Worm (Caenorhabditis elegans) whole organism, young adult: ENCODE data around the gene Y39B6A.1.

Experiments used
- B0336.3 ChIP-seq: fragments of 200-800 bp; sonication (Bioruptor generic); IDR thresholded peaks from 2 replicates; pipeline ENCODE4 v1.3.6; 2022; ENCODE audit warnings: missing genetic modification characterization, missing compliant biosample characterization
- F49E8.2 ChIP-seq: sonication (generic microtip); optimal IDR thresholded peaks from 3 replicates; lab custom pipeline; 2017; ENCODE audit warnings: missing genetic modification characterization, mild to moderate bottlenecking, missing compliant biosample characterization, antibody characterized with exemption, moderate library complexity; ENCODE audit not compliant: insufficient read depth
- Y53F4B.3 ChIP-seq: fragments of 200-800 bp; sonication (Bioruptor generic); IDR thresholded peaks from 2 replicates; pipeline ENCODE4 v1.3.6; 2022; ENCODE audit warnings: missing genetic modification reagents, missing genetic modification characterization, missing compliant biosample characterization
- ama-1 ChIP-seq, 3 experiments: fragments of 150-350 bp in 1 of 3; sonication (generic microtip) in 2 of 3; optimal IDR thresholded peaks; 2 replicates each; lab custom pipeline; 2014 to 2018; ENCODE audit warnings: missing biosample characterization in 2 of 3, missing genetic modification characterization in 2 of 3, missing genetic modification reagents in 2 of 3
- aptf-2 ChIP-seq: fragments of 200-800 bp; sonication (Bioruptor generic); conservative IDR thresholded peaks from 2 replicates; pipeline ENCODE4 v1.3.6; 2022; ENCODE audit warnings: missing genetic modification reagents, missing genetic modification characterization, missing compliant biosample characterization
- aptf-3 ChIP-seq: fragments of 200-800 bp; sonication (Bioruptor generic); IDR thresholded peaks from 2 replicates; pipeline ENCODE4 v1.3.6; 2022; ENCODE audit warnings: missing genetic modification characterization, missing compliant biosample characterization
- atf-7 ChIP-seq: sonication (generic microtip); optimal IDR thresholded peaks from 2 replicates; lab custom pipeline; 2017; ENCODE audit warnings: mild to moderate bottlenecking, missing genetic modification characterization, missing compliant biosample characterization
- attf-6 ChIP-seq: fragments of 200-800 bp; sonication (Bioruptor generic); IDR thresholded peaks from 2 replicates; pipeline ENCODE4 v1.3.6; 2022; ENCODE audit warnings: missing genetic modification reagents, missing genetic modification characterization, missing compliant biosample characterization
- bed-1 ChIP-seq: fragments of 200-800 bp; sonication (Bioruptor generic); IDR thresholded peaks from 2 replicates; pipeline ENCODE4 v1.3.6; 2022; ENCODE audit warnings: missing genetic modification reagents, missing genetic modification characterization, missing compliant biosample characterization
- ccch-3 ChIP-seq: fragments of 200-800 bp; sonication (Bioruptor generic); optimal IDR thresholded peaks from 2 replicates; lab custom pipeline; 2018; ENCODE audit warnings: mild to moderate bottlenecking, missing genetic modification characterization, missing compliant biosample characterization
- ceh-40 ChIP-seq: fragments of 200-800 bp; sonication (Bioruptor generic); IDR thresholded peaks from 2 replicates; pipeline ENCODE4 v1.3.6; 2022; ENCODE audit warnings: missing genetic modification characterization, missing compliant biosample characterization
- ceh-58 ChIP-seq: fragments of 200-800 bp; sonication (Bioruptor generic); IDR thresholded peaks from 2 replicates; pipeline ENCODE4 v1.3.6; 2022; ENCODE audit warnings: missing genetic modification characterization, missing compliant biosample characterization
- ceh-79 ChIP-seq: sonication (generic microtip); optimal IDR thresholded peaks from 2 replicates; lab custom pipeline; 2017; ENCODE audit warnings: mild to moderate bottlenecking, missing genetic modification characterization, missing compliant biosample characterization
- dox-1 ChIP-seq: fragments of 200-800 bp; sonication (Bioruptor generic); IDR thresholded peaks from 2 replicates; pipeline ENCODE4 v1.3.6; 2022; ENCODE audit warnings: missing genetic modification reagents, missing genetic modification characterization, missing compliant biosample characterization
- egl-44 ChIP-seq: fragments of 200-800 bp; sonication (Bioruptor generic); IDR thresholded peaks from 2 replicates; pipeline ENCODE4 v1.3.6; 2022; ENCODE audit warnings: missing genetic modification reagents, missing genetic modification characterization, missing compliant biosample characterization
- him-1 ChIP-seq: sonication (generic microtip); optimal IDR thresholded peaks from 2 replicates; lab custom pipeline; 2016; ENCODE audit warnings: missing genotype, missing genetic modification reagents, missing genetic modification characterization, missing compliant biosample characterization
- let-607 ChIP-seq, 2 experiments: fragments of 200-800 bp in 1 of 2; sonication (Bioruptor generic) in 1 of 2; sonication (generic microtip) in 1 of 2; optimal IDR thresholded peaks; 2 replicates each; lab custom pipeline; 2016 to 2018; ENCODE audit warnings: mild to moderate bottlenecking in 2 of 2, missing compliant biosample characterization in 2 of 2, missing genetic modification characterization in 2 of 2, moderate library complexity in 2 of 2, missing genotype in 1 of 2
- lin-26 ChIP-seq: fragments of 200-800 bp; sonication (Bioruptor generic); IDR thresholded peaks from 2 replicates; pipeline ENCODE4 v1.3.6; 2022; ENCODE audit warnings: missing genetic modification reagents, missing genetic modification characterization, missing compliant biosample characterization
- lin-35 ChIP-seq, 3 experiments: fragments of 150-350 bp in 2 of 3; sonication (generic microtip) in 1 of 3; optimal IDR thresholded peaks; 2 replicates each; lab custom pipeline; 2014 to 2018; ENCODE audit warnings: missing biosample characterization in 3 of 3, missing genetic modification characterization in 3 of 3, missing genetic modification reagents in 3 of 3
- madf-8 ChIP-seq: fragments of 200-800 bp; sonication (Bioruptor generic); conservative IDR thresholded peaks from 2 replicates; pipeline ENCODE4 v1.3.6; 2022; ENCODE audit warnings: missing genetic modification reagents, missing genetic modification characterization, missing compliant biosample characterization
- mcd-1 ChIP-seq: fragments of 200-800 bp; sonication (Bioruptor generic); IDR thresholded peaks from 2 replicates; pipeline ENCODE4 v1.3.6; 2022; ENCODE audit warnings: missing genetic modification reagents, missing genetic modification characterization, missing compliant biosample characterization
- mel-28 ChIP-seq: sonication (generic microtip); optimal IDR thresholded peaks from 2 replicates; lab custom pipeline; 2016; ENCODE audit warnings: borderline replicate concordance, mild to moderate bottlenecking, missing genetic modification characterization, missing compliant biosample characterization
- mes-4 ChIP-seq: sonication (generic microtip); optimal IDR thresholded peaks from 2 replicates; lab custom pipeline; 2016; ENCODE audit warnings: missing genotype, missing genetic modification characterization, missing compliant biosample characterization
- nhr-179 ChIP-seq: sonication (generic microtip); optimal IDR thresholded peaks from 2 replicates; lab custom pipeline; 2016; ENCODE audit warnings: mild to moderate bottlenecking, missing genetic modification characterization, missing compliant biosample characterization
- nhr-27 ChIP-seq: fragments of 200-800 bp; sonication (Bioruptor generic); optimal IDR thresholded peaks from 2 replicates; lab custom pipeline; 2018; ENCODE audit warnings: mild to moderate bottlenecking, missing genetic modification characterization, moderate library complexity, missing compliant biosample characterization
- pbrm-1 ChIP-seq: fragments of 200-800 bp; sonication (Bioruptor generic); IDR thresholded peaks from 2 replicates; pipeline ENCODE4 v1.3.6; 2022; ENCODE audit warnings: missing genetic modification reagents, missing genetic modification characterization, missing compliant biosample characterization
- rcor-1 ChIP-seq: fragments of 200-800 bp; sonication (Bioruptor generic); IDR thresholded peaks from 2 replicates; pipeline ENCODE4 v1.3.6; 2022; ENCODE audit warnings: missing genetic modification reagents, missing genetic modification characterization, missing compliant biosample characterization
- snpc-1.1 ChIP-seq: sonication (generic microtip); optimal IDR thresholded peaks from 2 replicates; lab custom pipeline; 2017; ENCODE audit warnings: missing genetic modification characterization, mild to moderate bottlenecking, missing compliant biosample characterization, antibody characterized with exemption, moderate library complexity, missing genotype, missing genetic modification reagents; ENCODE audit not compliant: insufficient read depth
- snpc-4 ChIP-seq, 5 experiments: fragments of 150-350 bp in 1 of 5; sonication (generic microtip) in 4 of 5; optimal IDR thresholded peaks; 2 replicates each; lab custom pipeline; 2014 to 2018; ENCODE audit warnings: missing genetic modification characterization in 5 of 5, missing biosample characterization in 3 of 5, antibody characterized with exemption in 2 of 5, mild to moderate bottlenecking in 2 of 5, missing compliant biosample characterization in 2 of 5, missing genotype in 2 of 5, moderate library complexity in 2 of 5, missing genetic modification reagents in 1 of 5
- somi-1 ChIP-seq: fragments of 200-800 bp; sonication (Bioruptor generic); optimal IDR thresholded peaks from 2 replicates; lab custom pipeline; 2018; ENCODE audit warnings: mild to moderate bottlenecking, missing genetic modification characterization, missing compliant biosample characterization
- sptf-2 ChIP-seq: fragments of 200-800 bp; sonication (Bioruptor generic); optimal IDR thresholded peaks from 2 replicates; lab custom pipeline; 2018; ENCODE audit warnings: mild to moderate bottlenecking, missing genetic modification characterization, missing compliant biosample characterization
- tlf-1 ChIP-seq: fragments of 200-800 bp; sonication (Bioruptor generic); optimal IDR thresholded peaks from 2 replicates; lab custom pipeline; 2018; ENCODE audit warnings: mild to moderate bottlenecking, missing genetic modification characterization, missing compliant biosample characterization
- unc-62 ChIP-seq: fragments of 150-350 bp; optimal IDR thresholded peaks from 2 replicates; lab custom pipeline; 2014; ENCODE audit warnings: missing biosample characterization, missing genetic modification reagents, missing genetic modification characterization
- zim-3 ChIP-seq: sonication (generic microtip); optimal IDR thresholded peaks from 2 replicates; lab custom pipeline; 2017; ENCODE audit warnings: mild to moderate bottlenecking, missing genetic modification characterization, moderate library complexity, missing compliant biosample characterization
- ztf-6 ChIP-seq: fragments of 200-800 bp; sonication (Bioruptor generic); IDR thresholded peaks from 2 replicates; pipeline ENCODE4 v1.3.6; 2022; ENCODE audit warnings: missing genetic modification reagents, missing genetic modification characterization, missing compliant biosample characterization

Gene Y39B6A.1

DNA sequence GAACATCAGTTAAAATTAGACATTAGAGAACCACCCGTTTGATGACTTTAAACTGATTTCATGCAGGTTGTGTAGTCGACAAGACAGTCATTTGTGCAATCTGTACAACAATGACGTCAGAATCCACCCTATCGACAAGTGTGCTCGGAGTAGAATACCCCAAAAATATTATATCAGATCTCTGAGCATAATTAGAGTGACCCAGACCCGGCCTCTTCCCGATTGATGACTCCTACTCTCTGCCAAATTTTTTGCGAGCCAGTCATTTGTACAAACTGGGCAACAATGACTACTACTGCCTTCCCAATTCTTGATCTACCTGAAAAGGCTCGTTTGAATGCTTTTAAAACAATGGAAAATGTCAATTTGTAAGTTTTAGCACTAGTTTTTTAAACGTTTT is 36.7 kb upstream of the Y39B6A.1 start, which contains the start of the genes fbxb-115 and fbxb-1:
TSS of gene fbxb-115 (minus strand) at position 101 of the 400 bp plus-strand sequence.
TSS of gene fbxb-1 (plus strand) at position 226 of the 400 bp plus-strand sequence.
- TF ChIP-seq rcor-1 (GFP tag; lab: Robert Waterston, UW) (no peak), ccch-3 (GFP tag; lab: Kevin White, UChicago) (no peak), F49E8.2 (tag; lab: Kevin White, UChicago) (no peak), lin-26 (GFP tag; lab: Robert Waterston, UW) (no peak), nhr-27 (tag; lab: Kevin White, UChicago) (no peak), unc-62 (GFP tag; lab: Kevin White, UChicago) (no peak), ceh-79 (no peak), ceh-58 (GFP tag; lab: Robert Waterston, UW) (no peak), egl-44 (no peak), nhr-179 (tag; lab: Kevin White, UChicago) (no peak), aptf-2 (no peak), ama-1 (optimal IDR thresholded peaks at IDR 0.05; lab: Kevin White, UChicago) (no peak), ama-1 (GFP tag; optimal IDR thresholded peaks at IDR 0.05; lab: Kevin White, UChicago) (no peak), B0336.3 (GFP tag; lab: Robert Waterston, UW) (no peak), Y53F4B.3 (GFP tag; lab: Robert Waterston, UW) (no peak), attf-6 (no peak), mel-28 (tag; lab: Kevin White, UChicago) (no peak), pbrm-1 (no peak)

DNA sequence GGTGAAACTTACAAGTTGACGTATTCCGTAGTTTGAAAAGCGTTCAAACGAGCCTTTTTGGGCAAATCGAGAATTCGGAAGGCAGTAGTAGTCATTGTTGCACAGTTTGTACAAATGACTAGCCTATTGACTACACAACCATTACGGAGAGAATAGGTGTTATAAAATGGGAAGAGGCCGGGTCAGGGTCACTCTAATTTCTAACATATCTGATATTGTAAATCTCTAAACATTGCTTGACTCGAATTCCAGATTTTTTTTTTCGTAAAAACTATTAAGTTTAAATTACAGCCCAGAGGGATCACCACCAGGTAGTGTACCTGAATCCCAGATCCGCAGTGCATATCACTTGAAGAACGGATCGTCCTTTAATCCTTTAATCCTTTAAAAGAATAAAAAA is 33.8 kb upstream of the Y39B6A.1 start, which contains the start of gene fbxb-2:
TSS of gene fbxb-2 (minus strand) at position 101 of the 400 bp plus-strand sequence.
- no peak for TF ChIP-seq bed-1
- no peak for TF ChIP-seq mcd-1
- no peak for TF ChIP-seq ztf-6 (GFP tag; lab: Robert Waterston, UW)
- no peak for TF ChIP-seq lin-26 (GFP tag; lab: Robert Waterston, UW)
- no peak for TF ChIP-seq unc-62 (GFP tag; lab: Kevin White, UChicago)
- TF ChIP-seq sptf-2 (GFP tag; lab: Kevin White, UChicago): no peak

DNA sequence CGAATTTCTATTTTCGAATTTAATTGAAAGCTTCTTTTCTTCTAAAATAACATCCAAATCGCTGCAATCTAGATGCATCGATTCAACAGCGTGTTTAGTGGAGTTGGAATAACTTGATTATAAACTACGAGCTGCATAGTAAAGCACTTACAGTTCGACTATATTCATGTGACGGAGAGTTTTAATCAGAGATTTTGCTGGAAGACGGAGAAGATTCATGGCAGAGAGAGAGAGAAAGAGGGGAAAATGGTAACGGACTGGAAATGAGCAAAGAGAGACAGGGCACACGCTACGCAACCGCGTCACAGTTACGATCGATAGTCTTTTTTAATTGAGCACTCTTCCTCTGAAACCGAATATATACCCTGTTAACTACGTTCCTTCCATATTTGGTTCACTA is 30.1 kb upstream of the Y39B6A.1 start, which contains the start of gene fbxb-116:
TSS of gene fbxb-116 (plus strand) at position 301 of the 400 bp plus-strand sequence.
- TF ChIP-seq dox-1 (GFP tag; lab: Robert Waterston, UW) (no peak), snpc-1.1 (tag; lab: Kevin White, UChicago) (no peak), zim-3 (tag; lab: Kevin White, UChicago) (no peak), let-607 (tag; optimal IDR thresholded peaks at IDR 0.05; lab: Kevin White, UChicago) (no peak), tlf-1 (no peak), atf-7 (no peak), mel-28 (tag; lab: Kevin White, UChicago) (no peak), snpc-4 (GFP tag; optimal IDR thresholded peaks at IDR 0.05; lab: Kevin White, UChicago) (no peak), snpc-4 (tag; optimal IDR thresholded peaks at IDR 0.05; lab: Kevin White, UChicago) (no peak), aptf-3 (no peak), mes-4 (tag; lab: Kevin White, UChicago) (no peak), him-1 (tag; lab: Kevin White, UChicago) (no peak), ceh-40 (GFP tag; lab: Robert Waterston, UW) (no peak), somi-1 (GFP tag; lab: Kevin White, UChicago) (no peak), madf-8 (GFP tag; lab: Robert Waterston, UW) (no peak), lin-35 (GFP tag; optimal IDR thresholded peaks at IDR 0.05; lab: Kevin White, UChicago) (no peak)
